Fruit fly (Drosophila melanogaster) whole organism, adult: Measurements from ENCODE around the gene CG12402.

Source experiments
- CG11617 ChIP-seq: fragments of 200-800 bp; sonication (Bioruptor generic); optimal IDR thresholded peaks from 2 replicates; lab custom pipeline; 2017; ENCODE audit warnings: mild to moderate bottlenecking, missing biosample characterization, missing genetic modification reagents, missing genetic modification characterization
- CG12768 ChIP-seq: fragments of 200-800 bp; sonication (Bioruptor generic); optimal IDR thresholded peaks from 2 replicates; lab custom pipeline; 2017; ENCODE audit warnings: missing biosample characterization, missing genetic modification characterization, mild to moderate bottlenecking, moderate library complexity, missing genetic modification reagents
- CG14711 ChIP-seq: fragments of 200-800 bp; sonication (Bioruptor generic); optimal IDR thresholded peaks from 2 replicates; lab custom pipeline; 2018; ENCODE audit warnings: missing biosample characterization, mild to moderate bottlenecking, missing genetic modification characterization, moderate library complexity
- CG1620 ChIP-seq: fragments of 200-800 bp; sonication (Bioruptor generic); optimal IDR thresholded peaks from 2 replicates; lab custom pipeline; 2016; ENCODE audit warnings: missing biosample characterization, missing genetic modification characterization
- CG33017 ChIP-seq: fragments of 200-800 bp; sonication (Bioruptor generic); optimal IDR thresholded peaks from 2 replicates; lab custom pipeline; 2018; ENCODE audit warnings: missing biosample characterization, mild to moderate bottlenecking, missing genetic modification characterization, moderate library complexity
- CG5204 ChIP-seq: fragments of 200-800 bp; sonication (Bioruptor generic); optimal IDR thresholded peaks from 2 replicates; lab custom pipeline; 2016; ENCODE audit warnings: missing biosample characterization, missing genetic modification characterization
- CG7045 ChIP-seq: fragments of 200-800 bp; sonication (Bioruptor generic); optimal IDR thresholded peaks from 2 replicates; lab custom pipeline; 2017; ENCODE audit warnings: missing biosample characterization, mild to moderate bottlenecking, missing genetic modification characterization
- CG7101 ChIP-seq: fragments of 200-800 bp; sonication (Bioruptor generic); optimal IDR thresholded peaks from 2 replicates; lab custom pipeline; 2018; ENCODE audit warnings: missing biosample characterization, mild to moderate bottlenecking, missing genetic modification characterization, moderate library complexity
- Clk ChIP-seq: fragments of 200-800 bp; sonication (Bioruptor generic); optimal IDR thresholded peaks from 2 replicates; lab custom pipeline; 2017; ENCODE audit warnings: missing biosample characterization, missing genetic modification characterization
- Crg-1 ChIP-seq: fragments of 200-800 bp; sonication (Bioruptor generic); optimal IDR thresholded peaks from 2 replicates; lab custom pipeline; 2016; ENCODE audit warnings: missing biosample characterization, missing genetic modification characterization
- Hr96 ChIP-seq: fragments of 200-800 bp; sonication (Bioruptor generic); optimal IDR thresholded peaks from 2 replicates; lab custom pipeline; 2016; ENCODE audit warnings: missing biosample characterization, missing genetic modification characterization
- Mnt ChIP-seq: fragments of 200-800 bp; sonication (Bioruptor generic); optimal IDR thresholded peaks from 2 replicates; lab custom pipeline; 2016; ENCODE audit warnings: missing biosample characterization, mild to moderate bottlenecking, missing genetic modification characterization
- bab1 ChIP-seq: fragments of 200-800 bp; sonication (Bioruptor generic); optimal IDR thresholded peaks from 3 replicates; lab custom pipeline; 2019; ENCODE audit warnings: missing biosample characterization, mild to moderate bottlenecking, missing genetic modification characterization, moderate library complexity
- cic ChIP-seq: fragments of 200-800 bp; sonication (Bioruptor generic); optimal IDR thresholded peaks from 2 replicates; lab custom pipeline; 2017; ENCODE audit warnings: missing biosample characterization, mild to moderate bottlenecking, missing genetic modification characterization, moderate library complexity
- cnc ChIP-seq, 2 experiments: fragments of >200 bp; optimal IDR thresholded peaks; 2 replicates each; lab custom pipeline; 2017
- kay ChIP-seq: fragments of 200-800 bp; sonication (Bioruptor generic); peaks from one replicate; lab custom pipeline; 2016; ENCODE audit warnings: missing biosample characterization, missing genetic modification characterization, borderline replicate concordance
- ovo ChIP-seq: fragments of 200-800 bp; sonication (Bioruptor generic); optimal IDR thresholded peaks from 2 replicates; lab custom pipeline; 2016; ENCODE audit warnings: missing biosample characterization, missing genetic modification characterization
- pad ChIP-seq: fragments of 200-800 bp; sonication (Bioruptor generic); optimal IDR thresholded peaks from 3 replicates; lab custom pipeline; 2017; ENCODE audit warnings: missing biosample characterization, missing genetic modification characterization, mild to moderate bottlenecking, moderate library complexity, missing genetic modification reagents
- tj ChIP-seq: fragments of 200-800 bp; sonication (Bioruptor generic); optimal IDR thresholded peaks from 3 replicates; lab custom pipeline; 2017; ENCODE audit warnings: missing biosample characterization, mild to moderate bottlenecking, missing genetic modification characterization, moderate library complexity
- toe ChIP-seq: fragments of 200-800 bp; sonication (Bioruptor generic); optimal IDR thresholded peaks from 2 replicates; lab custom pipeline; 2016; ENCODE audit warnings: missing biosample characterization, missing genetic modification characterization

Gene CG12402

dm6 chr3R:14096792-14097191 is 11.3 kb downstream of the CG12402 start, which contains the start of gene CCHa1:
Gene CCHa1, minus strand, starts transcription at chr3R:14096835.
- no peak for TF ChIP-seq Crg-1 (GFP tag; lab: Kevin White, UChicago)

DNA sequence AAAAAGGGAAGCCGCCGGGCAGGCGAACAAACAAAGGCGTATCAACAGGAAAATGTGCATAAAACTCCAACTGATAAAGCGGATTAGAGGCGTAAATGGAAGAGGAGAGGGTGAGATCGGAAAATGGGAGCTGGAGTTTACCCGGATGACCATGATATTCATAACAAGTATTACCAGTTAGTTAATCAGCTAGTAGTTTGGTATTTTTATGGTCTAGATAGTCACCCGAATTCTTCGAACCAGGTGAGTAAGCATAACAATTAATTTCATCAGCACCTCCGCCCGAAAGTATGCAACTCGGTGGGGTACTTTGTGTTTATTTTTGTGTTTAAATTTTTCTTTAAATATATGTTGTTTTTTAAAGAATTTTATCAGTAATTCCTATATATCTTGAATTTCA is 12.2 kb downstream of the CG12402 start:
- TF ChIP-seq CG14711 (tag; lab: Kevin White, UChicago) (no peak), Mnt (no peak), CG1620 (GFP tag; lab: Kevin White, UChicago) (no peak), CG33017 (no peak), kay (GFP tag; lab: Kevin White, UChicago) (no peak), pad (GFP tag; lab: Kevin White, UChicago) (no peak), ovo (GFP tag; lab: Kevin White, UChicago) (no peak), CG11617 (GFP tag; lab: Kevin White, UChicago) (no peak), CG12768 (GFP tag; lab: Kevin White, UChicago) (no peak), CG5204 (GFP tag; lab: Kevin White, UChicago) (no peak), tj (no peak), toe (GFP tag; lab: Kevin White, UChicago) (no peak), CG7101 (tag; lab: Kevin White, UChicago) (no peak), Clk (no peak), CG7045 (no peak), cic (no peak), cnc (optimal IDR thresholded peaks at IDR 0.05; lab: Kevin White, UChicago) (no peak), Crg-1 (GFP tag; lab: Kevin White, UChicago) (no peak)

dm6 chr3R:14095428-14095827 is 12.7 kb downstream of the CG12402 start:
- TF ChIP-seq Hr96 (GFP tag; lab: Kevin White, UChicago) (no peak), Crg-1 (GFP tag; lab: Kevin White, UChicago) (no peak), cic (no peak), CG14711 (tag; lab: Kevin White, UChicago) (no peak), Mnt (no peak), CG7101 (tag; lab: Kevin White, UChicago) (no peak), tj (no peak), CG1620 (GFP tag; lab: Kevin White, UChicago) (no peak), CG7045 (no peak), CG12768 (GFP tag; lab: Kevin White, UChicago) (no peak), ovo (GFP tag; lab: Kevin White, UChicago) (no peak), CG11617 (GFP tag; lab: Kevin White, UChicago) (no peak), cnc (optimal IDR thresholded peaks at IDR 0.05; lab: Kevin White, UChicago) (no peak), toe (GFP tag; lab: Kevin White, UChicago) (no peak), CG5204 (GFP tag; lab: Kevin White, UChicago) (no peak), CG33017 (no peak), kay (GFP tag; lab: Kevin White, UChicago) (no peak), bab1 (GFP tag; lab: Kevin White, UChicago) (no peak)

dm6 chr3R:14088887-14089567 is 19.1 kb downstream of the CG12402 start, which contains the start of gene Npc2b:
Gene Npc2b, plus strand, starts transcription at chr3R:14089517.
- TF ChIP-seq CG1620 (GFP tag; lab: Kevin White, UChicago) (peak; percentile 71), CG12768 (GFP tag; lab: Kevin White, UChicago) (peak; percentile 20), bab1 (GFP tag; lab: Kevin White, UChicago) (no peak), CG5204 (GFP tag; lab: Kevin White, UChicago) (no peak), CG14711 (tag; lab: Kevin White, UChicago) (no peak), ovo (GFP tag; lab: Kevin White, UChicago) (peak; percentile 12), Mnt (peak; percentile 17), Hr96 (GFP tag; lab: Kevin White, UChicago) (no peak), Crg-1 (GFP tag; lab: Kevin White, UChicago) (no peak), CG7045 (peak; percentile 14), CG11617 (GFP tag; lab: Kevin White, UChicago) (no peak), kay (GFP tag; lab: Kevin White, UChicago) (peak; percentile 5), Clk (no peak), pad (GFP tag; lab: Kevin White, UChicago) (no peak), tj (no peak), cic (no peak), CG7101 (tag; lab: Kevin White, UChicago) (peak; percentile 34), cnc (optimal IDR thresholded peaks at IDR 0.05; lab: Kevin White, UChicago) (no peak), toe (GFP tag; lab: Kevin White, UChicago) (peak; percentile 42), CG33017 (peak; percentile 37)

DNA sequence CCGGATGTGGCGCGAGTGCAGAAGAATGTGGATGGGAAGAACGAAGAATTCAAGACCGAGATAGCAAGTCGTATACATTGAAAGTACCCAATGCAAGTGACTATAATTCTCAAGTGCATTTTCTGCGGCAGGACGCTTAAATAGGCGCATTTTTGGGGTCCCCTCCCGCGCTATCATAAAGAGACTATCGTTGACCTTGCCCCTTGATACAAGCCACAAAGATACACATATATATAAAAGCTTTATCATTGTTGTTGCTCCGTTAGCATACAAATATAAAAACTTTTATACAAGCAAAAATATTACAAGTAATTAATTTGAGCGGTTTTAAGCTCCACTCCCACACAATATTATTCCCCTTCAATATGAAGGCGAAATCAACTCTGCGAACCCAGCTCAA is 20.0 kb downstream of the CG12402 start:
- TF ChIP-seq kay (GFP tag; lab: Kevin White, UChicago) = no peak
- TF ChIP-seq CG11617 (GFP tag; lab: Kevin White, UChicago) = no peak
- no peak for TF ChIP-seq CG14711 (tag; lab: Kevin White, UChicago)
- TF ChIP-seq Crg-1 (GFP tag; lab: Kevin White, UChicago) = no peak
- no peak for TF ChIP-seq cic
- TF ChIP-seq tj = no peak
- no peak for TF ChIP-seq CG7101 (tag; lab: Kevin White, UChicago)
- TF ChIP-seq CG5204 (GFP tag; lab: Kevin White, UChicago) = no peak
- TF ChIP-seq CG12768 (GFP tag; lab: Kevin White, UChicago) = no peak
- no peak for TF ChIP-seq Hr96 (GFP tag; lab: Kevin White, UChicago)
- no peak for TF ChIP-seq bab1 (GFP tag; lab: Kevin White, UChicago)

dm6 chr3R:14085555-14085954 is 22.6 kb downstream of the CG12402 start:
- TF ChIP-seq tj (no peak), CG5204 (GFP tag; lab: Kevin White, UChicago) (no peak), bab1 (GFP tag; lab: Kevin White, UChicago) (no peak), CG12768 (GFP tag; lab: Kevin White, UChicago) (no peak), cic (no peak), pad (GFP tag; lab: Kevin White, UChicago) (no peak), toe (GFP tag; lab: Kevin White, UChicago) (no peak), CG14711 (tag; lab: Kevin White, UChicago) (no peak), CG7045 (no peak), Crg-1 (GFP tag; lab: Kevin White, UChicago) (no peak), Hr96 (GFP tag; lab: Kevin White, UChicago) (no peak), cnc (optimal IDR thresholded peaks at IDR 0.05; lab: Kevin White, UChicago) (no peak), kay (GFP tag; lab: Kevin White, UChicago) (no peak), CG1620 (GFP tag; lab: Kevin White, UChicago) (no peak), Clk (no peak), ovo (GFP tag; lab: Kevin White, UChicago) (no peak), CG33017 (no peak), CG11617 (GFP tag; lab: Kevin White, UChicago) (no peak)
